Worm (Caenorhabditis elegans): ENCODE data around the gene srh-39.
A peak's percentile ranks its signal among the peaks of the same experiment; 100 is the strongest.

The srh-39 gene

DNA sequence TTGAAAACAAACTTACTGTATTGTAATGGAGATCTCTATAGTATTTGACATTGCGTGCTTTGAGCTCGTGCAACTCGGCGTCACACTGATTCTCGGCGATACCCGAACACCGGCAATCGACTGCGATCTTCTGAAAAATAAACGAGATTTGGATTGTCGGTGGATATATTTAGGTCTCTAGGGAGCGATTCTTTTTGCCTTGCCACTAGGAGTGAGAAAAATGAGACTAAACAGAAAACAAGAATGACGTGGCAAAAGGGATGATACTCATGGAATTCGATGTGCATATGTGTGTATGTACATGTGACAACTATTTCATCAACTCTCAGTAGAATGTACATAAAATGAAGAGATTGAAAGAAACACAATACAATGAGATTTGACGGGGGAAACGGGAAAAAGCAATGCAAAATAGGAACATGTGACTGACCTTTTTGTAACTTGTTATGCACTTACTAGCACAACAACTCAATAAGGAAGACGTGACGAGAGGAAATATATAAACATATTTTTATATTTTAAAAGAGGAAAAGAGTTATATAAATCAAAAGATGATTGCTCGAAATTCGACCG lies 50.7 kb downstream of the srh-39 start:
- TF ChIP-seq nfya-1 (tag; optimal IDR thresholded peaks at IDR 0.05; ENCODE audit: insufficient read depth), result peak; percentile 26
- peak; percentile 60 for TF ChIP-seq elt-1 (tag; optimal IDR thresholded peaks at IDR 0.05)
- no peak for TF ChIP-seq nhr-237 (tag; optimal IDR thresholded peaks at IDR 0.05)
- TF ChIP-seq lin-39 (tag; optimal IDR thresholded peaks at IDR 0.05), result peak; percentile 4
- peak; percentile 97 for TF ChIP-seq fkh-10 (GFP tag; optimal IDR thresholded peaks at IDR 0.05)

Data from whole organism, L3 larva.